Fruit fly (Drosophila melanogaster) whole organism, embryonic: ENCODE data around the gene Etfb.

Source experiments
- CG10979 ChIP-seq: fragments of 200-800 bp; sonication (Bioruptor generic); optimal IDR thresholded peaks from 2 replicates; lab custom pipeline; 2018; ENCODE audit warnings: missing biosample characterization, mild to moderate bottlenecking, missing genetic modification characterization, moderate library complexity
- CG11696 ChIP-seq: fragments of 200-800 bp; sonication (Bioruptor generic); IDR thresholded peaks from 2 replicates; pipeline ENCODE4 v1.3.6; 2022; ENCODE audit warnings: missing biosample characterization, missing genetic modification characterization
- CG12071 ChIP-seq: fragments of 200-800 bp; sonication (Bioruptor generic); optimal IDR thresholded peaks from 3 replicates; lab custom pipeline; 2018; ENCODE audit warnings: missing biosample characterization, mild to moderate bottlenecking, missing genetic modification characterization
- CG12391 ChIP-seq: fragments of 200-800 bp; sonication (Bioruptor generic); optimal IDR thresholded peaks from 3 replicates; lab custom pipeline; 2018; ENCODE audit warnings: missing biosample characterization, mild to moderate bottlenecking, missing genetic modification characterization, moderate library complexity
- CG14710 ChIP-seq: fragments of 200-800 bp; sonication (Bioruptor generic); optimal IDR thresholded peaks from 3 replicates; lab custom pipeline; 2019; ENCODE audit warnings: missing biosample characterization, mild to moderate bottlenecking, missing genetic modification characterization, moderate library complexity
- CG1529 ChIP-seq: fragments of 200-800 bp; sonication (Bioruptor generic); optimal IDR thresholded peaks from 3 replicates; lab custom pipeline; 2018; ENCODE audit warnings: missing biosample characterization, missing genetic modification characterization
- CG1602 ChIP-seq: fragments of 200-800 bp; sonication (Bioruptor generic); optimal IDR thresholded peaks from 3 replicates; lab custom pipeline; 2016; ENCODE audit warnings: missing biosample characterization, missing genetic modification characterization
- CG17912 ChIP-seq: fragments of 200-800 bp; sonication (Bioruptor generic); optimal IDR thresholded peaks from 2 replicates; lab custom pipeline; 2018; ENCODE audit warnings: missing biosample characterization, mild to moderate bottlenecking, missing genetic modification characterization
- CG18262 ChIP-seq: fragments of 200-800 bp; optimal IDR thresholded peaks from 3 replicates; lab custom pipeline; 2019; ENCODE audit warnings: missing biosample characterization, mild to moderate bottlenecking, missing genetic modification characterization, moderate library complexity
- CG32772 ChIP-seq: fragments of 200-800 bp; sonication (Bioruptor generic); IDR thresholded peaks from 2 replicates; pipeline ENCODE4 v1.3.6; 2022; ENCODE audit warnings: missing biosample characterization, missing genetic modification characterization
- CG3847 ChIP-seq: fragments of 200-800 bp; sonication (Bioruptor generic); IDR thresholded peaks from 2 replicates; pipeline ENCODE4 v1.3.6; 2022; ENCODE audit warnings: missing biosample characterization, missing genetic modification characterization
- CG7745 ChIP-seq: fragments of 200-800 bp; sonication (Bioruptor generic); optimal IDR thresholded peaks from 2 replicates; lab custom pipeline; 2018; ENCODE audit warnings: missing biosample characterization, mild to moderate bottlenecking, missing genetic modification characterization, moderate library complexity
- CG7987 ChIP-seq: fragments of 200-800 bp; sonication (Bioruptor generic); optimal IDR thresholded peaks from 2 replicates; lab custom pipeline; 2018; ENCODE audit warnings: missing biosample characterization, mild to moderate bottlenecking, missing genetic modification characterization, moderate library complexity
- Camta ChIP-seq: fragments of 200-800 bp; sonication (Bioruptor generic); optimal IDR thresholded peaks from 2 replicates; lab custom pipeline; 2016; ENCODE audit warnings: missing biosample characterization, missing genetic modification characterization
- Dad ChIP-seq: fragments of 200-800 bp; sonication (Bioruptor generic); optimal IDR thresholded peaks from 3 replicates; lab custom pipeline; 2016; ENCODE audit warnings: missing biosample characterization, missing genetic modification characterization
- Deaf1 ChIP-seq: fragments of 200-800 bp; optimal IDR thresholded peaks from 3 replicates; lab custom pipeline; 2019; ENCODE audit warnings: missing biosample characterization, mild to moderate bottlenecking, missing genetic modification characterization, moderate library complexity
- Doc2 ChIP-seq: fragments of 200-800 bp; sonication (Bioruptor generic); IDR thresholded peaks from 2 replicates; pipeline ENCODE4 v1.3.6; 2022; ENCODE audit warnings: missing biosample characterization, missing genetic modification characterization
- Ets97D ChIP-seq: fragments of 200-800 bp; sonication (Bioruptor generic); optimal IDR thresholded peaks from 3 replicates; lab custom pipeline; 2016; ENCODE audit warnings: missing biosample characterization, missing genetic modification characterization
- HLH3B ChIP-seq: fragments of 200-800 bp; sonication (Bioruptor generic); IDR thresholded peaks from 2 replicates; pipeline ENCODE4 v1.3.6; 2022; ENCODE audit warnings: missing biosample characterization, missing genetic modification characterization
- Hmx ChIP-seq: fragments of 200-800 bp; sonication (Bioruptor generic); optimal IDR thresholded peaks from 2 replicates; lab custom pipeline; 2016; ENCODE audit warnings: missing biosample characterization, missing genetic modification characterization
- Ravus ChIP-seq: fragments of 200-800 bp; sonication (Bioruptor generic); IDR thresholded peaks from 2 replicates; pipeline ENCODE4 v1.3.6; 2022; ENCODE audit warnings: missing biosample characterization, missing genetic modification characterization
- Sin3A ChIP-seq: fragments of >200 bp; optimal IDR thresholded peaks from 2 replicates; lab custom pipeline; 2018
- abd-A ChIP-seq: fragments of 200-800 bp; sonication (Bioruptor generic); optimal IDR thresholded peaks from 3 replicates; lab custom pipeline; 2019; ENCODE audit warnings: missing biosample characterization, mild to moderate bottlenecking, missing genetic modification characterization, moderate library complexity
- ap ChIP-seq: fragments of 200-800 bp; sonication (Bioruptor generic); IDR thresholded peaks from 2 replicates; pipeline ENCODE4 v1.3.6; 2022; ENCODE audit warnings: missing biosample characterization, missing genetic modification characterization
- ara ChIP-seq: fragments of 200-800 bp; sonication (Bioruptor generic); IDR thresholded peaks from 2 replicates; pipeline ENCODE4 v1.3.6; 2022; ENCODE audit warnings: missing biosample characterization, missing genetic modification characterization
- bbx ChIP-seq: fragments of 200-800 bp; sonication (Bioruptor generic); IDR thresholded peaks from 2 replicates; pipeline ENCODE4 v1.3.6; 2022; ENCODE audit warnings: missing biosample characterization, missing genetic modification characterization; ENCODE audit not compliant: partially characterized antibody
- bowl ChIP-seq: fragments of 200-800 bp; sonication (Bioruptor generic); IDR thresholded peaks from 2 replicates; pipeline ENCODE4 v1.3.6; 2022; ENCODE audit warnings: missing biosample characterization, missing genetic modification characterization
- br ChIP-seq: fragments of >200 bp; optimal IDR thresholded peaks from 2 replicates; lab custom pipeline; 2017
- chif ChIP-seq, 2 experiments: fragments of 200-800 bp; sonication (Bioruptor generic); optimal IDR thresholded peaks; 3 replicates each; lab custom pipeline; 2016; ENCODE audit warnings: missing biosample characterization in 2 of 2, missing genetic modification characterization in 2 of 2
- ci ChIP-seq: fragments of 200-800 bp; sonication (Bioruptor generic); IDR thresholded peaks from 3 replicates; pipeline ENCODE4 v1.3.6; 2022; ENCODE audit warnings: missing biosample characterization, missing genetic modification characterization
- eyg ChIP-seq: fragments of 200-800 bp; sonication (Bioruptor generic); optimal IDR thresholded peaks from 3 replicates; lab custom pipeline; 2016; ENCODE audit warnings: missing biosample characterization, missing genetic modification characterization
- fd96Cb ChIP-seq: fragments of 200-800 bp; sonication (Bioruptor generic); optimal IDR thresholded peaks from 2 replicates; lab custom pipeline; 2018; ENCODE audit warnings: missing biosample characterization, mild to moderate bottlenecking, missing genetic modification characterization, moderate library complexity
- gcm ChIP-seq: fragments of 200-800 bp; sonication (Bioruptor generic); optimal IDR thresholded peaks from 2 replicates; lab custom pipeline; 2019; ENCODE audit warnings: missing biosample characterization, mild to moderate bottlenecking, missing genetic modification characterization, moderate library complexity
- grn ChIP-seq: fragments of 200-800 bp; sonication (Bioruptor generic); optimal IDR thresholded peaks from 3 replicates; lab custom pipeline; 2017; ENCODE audit warnings: missing biosample characterization, missing genetic modification characterization
- ham ChIP-seq: fragments of 200-800 bp; sonication (Bioruptor generic); IDR thresholded peaks from 2 replicates; pipeline ENCODE4 v1.3.6; 2022; ENCODE audit warnings: missing biosample characterization, missing genetic modification characterization
- inv ChIP-seq: fragments of 200-800 bp; sonication (Bioruptor generic); IDR thresholded peaks from 2 replicates; pipeline ENCODE4 v1.3.6; 2022; ENCODE audit warnings: missing biosample characterization, missing genetic modification characterization; ENCODE audit not compliant: partially characterized antibody
- lilli ChIP-seq: fragments of 200-800 bp; sonication (Bioruptor generic); optimal IDR thresholded peaks from 3 replicates; lab custom pipeline; 2016; ENCODE audit warnings: missing biosample characterization, missing genetic modification characterization
- mirr ChIP-seq: fragments of 200-800 bp; sonication (Bioruptor generic); optimal IDR thresholded peaks from 3 replicates; lab custom pipeline; 2018; ENCODE audit warnings: missing biosample characterization, mild to moderate bottlenecking, missing genetic modification characterization
- odd ChIP-seq: fragments of 200-800 bp; sonication (Bioruptor generic); optimal IDR thresholded peaks from 2 replicates; lab custom pipeline; 2017; ENCODE audit warnings: missing biosample characterization, mild to moderate bottlenecking, missing genetic modification characterization
- peb ChIP-seq: fragments of 200-800 bp; sonication (Bioruptor generic); IDR thresholded peaks from 2 replicates; pipeline ENCODE4 v1.3.6; 2022; ENCODE audit warnings: missing biosample characterization, missing genetic modification characterization
- ro ChIP-seq: fragments of 200-800 bp; sonication (Bioruptor generic); IDR thresholded peaks from 2 replicates; pipeline ENCODE4 v1.3.6; 2022; ENCODE audit warnings: missing biosample characterization, missing genetic modification characterization
- salm ChIP-seq: fragments of 200-800 bp; sonication (Bioruptor generic); optimal IDR thresholded peaks from 2 replicates; lab custom pipeline; 2018; ENCODE audit warnings: missing biosample characterization, mild to moderate bottlenecking, missing genetic modification characterization
- tup ChIP-seq: fragments of 200-800 bp; sonication (Bioruptor generic); optimal IDR thresholded peaks from 2 replicates; lab custom pipeline; 2016; ENCODE audit warnings: missing biosample characterization, mild to moderate bottlenecking, missing genetic modification characterization, moderate library complexity
- wek ChIP-seq: fragments of 200-800 bp; sonication (Bioruptor generic); optimal IDR thresholded peaks from 3 replicates; lab custom pipeline; 2018; ENCODE audit warnings: missing biosample characterization, mild to moderate bottlenecking, missing genetic modification characterization, moderate library complexity
- wor ChIP-seq: fragments of 200-800 bp; sonication (Bioruptor generic); IDR thresholded peaks from 2 replicates; pipeline ENCODE4 v1.3.6; 2022; ENCODE audit warnings: missing biosample characterization, missing genetic modification characterization

Gene Etfb

dm6 chr3R:29781874-29782273, 20.9 kb downstream of the Etfb start (continued):
- TF ChIP-seq lilli (GFP tag; lab: Kevin White, UChicago) (no peak), CG18262 (tag; lab: Kevin White, UChicago) (no peak), peb (GFP tag; lab: Robert Waterston, UW) (no peak), bowl (no peak), ci (GFP tag; lab: Robert Waterston, UW) (0 out of 3 replicates have a peak, but pooled peaks have one; percentile 40), CG3847 (GFP tag; lab: Robert Waterston, UW) (no peak), ap (GFP tag; lab: Robert Waterston, UW) (no peak), inv (GFP tag; lab: Robert Waterston, UW) (no peak), gcm (GFP tag; lab: Kevin White, UChicago) (no peak), Camta (GFP tag; lab: Kevin White, UChicago) (no peak), CG12071 (GFP tag; lab: Kevin White, UChicago) (no peak), CG7987 (GFP tag; lab: Kevin White, UChicago) (no peak), salm (tag; lab: Kevin White, UChicago) (no peak), Ets97D (GFP tag; lab: Kevin White, UChicago) (no peak), HLH3B (GFP tag; lab: Robert Waterston, UW) (no peak), CG7745 (no peak), CG1602 (GFP tag; lab: Kevin White, UChicago) (no peak), Doc2 (GFP tag; lab: Robert Waterston, UW) (no peak), Sin3A (lab: Kevin White, UChicago) (no peak), CG11696 (GFP tag; lab: Robert Waterston, UW) (no peak), wek (GFP tag; lab: Kevin White, UChicago) (no peak), eyg (GFP tag; lab: Kevin White, UChicago) (no peak), mirr (no peak), fd96Cb (tag; lab: Kevin White, UChicago) (no peak), CG32772 (GFP tag; lab: Robert Waterston, UW) (peak; percentile 20; the same call in 1 of the 2 replicates), Deaf1 (tag; lab: Kevin White, UChicago) (no peak), odd (GFP tag; lab: Kevin White, UChicago) (peak; percentile 9), wor (GFP tag; lab: Robert Waterston, UW) (no peak), CG12391 (tag; lab: Kevin White, UChicago) (no peak), tup (GFP tag; lab: Kevin White, UChicago) (no peak), CG1529 (GFP tag; lab: Kevin White, UChicago) (no peak), CG14710 (tag; lab: Kevin White, UChicago) (no peak), ro (no peak), CG17912 (GFP tag; lab: Kevin White, UChicago) (no peak), Dad (no peak), ara (GFP tag; lab: Robert Waterston, UW) (0 out of 2 replicates have a peak, but pooled peaks have one; percentile 28), abd-A (tag; lab: Kevin White, UChicago) (no peak), br (lab: Kevin White, UChicago) (no peak), Hmx (no peak), chif (GFP tag; optimal IDR thresholded peaks at IDR 0.05; lab: Kevin White, UChicago) (no peak), ham (no peak), bbx (GFP tag; lab: Robert Waterston, UW) (no peak), CG10979 (tag; lab: Kevin White, UChicago) (no peak), Ravus (GFP tag; lab: Robert Waterston, UW) (no peak), grn (GFP tag; lab: Kevin White, UChicago) (peak; percentile 58)
